Worm (Caenorhabditis elegans): Measurements from ENCODE around the gene K02E2.1.

DNA sequence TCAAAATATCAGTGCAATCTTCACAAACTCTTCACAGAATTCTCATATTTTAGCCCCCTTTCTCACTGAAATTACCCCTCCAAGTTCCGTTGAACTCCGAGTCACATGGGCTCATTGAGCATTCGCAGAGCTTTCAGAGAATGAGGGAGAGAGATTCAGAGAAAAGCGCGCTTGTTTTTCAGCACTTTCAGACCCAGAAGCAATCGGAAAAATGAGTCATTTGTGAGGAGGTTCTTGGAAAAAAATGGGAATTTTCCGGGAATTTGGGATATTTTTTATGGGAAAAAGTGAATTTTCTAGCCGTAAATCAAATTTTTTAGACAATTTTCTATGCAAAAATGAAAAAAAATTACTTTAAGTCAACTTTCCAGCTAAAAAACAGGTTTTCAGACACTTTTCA, 51.5 kb downstream of the K02E2.1 start:
- TF ChIP-seq nhr-76 (tag; optimal IDR thresholded peaks at IDR 0.05) (no peak), aly-2 (tag; optimal IDR thresholded peaks at IDR 0.05) (no peak), mdl-1 (tag; optimal IDR thresholded peaks at IDR 0.05) (no peak), ceh-28 (tag; optimal IDR thresholded peaks at IDR 0.05) (no peak), nhr-25 (tag; optimal IDR thresholded peaks at IDR 0.05; ENCODE audit: borderline replicate concordance, insufficient read depth) (no peak), ZK337.2 (GFP tag; IDR thresholded peaks at IDR 0.05) (no peak), fos-1 (tag; optimal IDR thresholded peaks at IDR 0.05) (no peak), nhr-237 (tag; optimal IDR thresholded peaks at IDR 0.05) (no peak), jun-1 (tag; optimal IDR thresholded peaks at IDR 0.05) (no peak), zfp-3 (GFP tag; conservative IDR thresholded peaks at IDR 0.05) (no peak)
